Worm (Caenorhabditis elegans): Measurements from ENCODE around the gene gcc-1.

Gene gcc-1

DNA sequence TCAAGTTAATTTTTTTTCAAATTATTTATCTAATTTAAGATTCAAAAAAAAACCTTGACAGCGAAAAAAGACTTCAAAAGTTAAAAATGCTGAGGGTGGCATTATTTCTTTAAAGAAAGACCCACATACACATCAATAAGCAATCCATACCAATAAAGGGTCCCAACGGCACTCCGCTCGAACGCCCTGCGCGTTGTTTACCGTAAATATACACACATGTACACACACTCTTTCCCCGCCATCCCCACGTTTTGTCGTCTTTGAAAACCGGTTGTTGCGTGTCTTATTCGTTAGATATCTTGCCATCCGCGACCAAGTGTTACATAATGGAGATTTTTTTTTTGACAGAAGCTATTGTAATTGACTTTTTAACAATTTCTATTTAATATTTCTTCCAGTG lies at the start of gene gcc-1:
TSS of gene gcc-1 (plus strand) at position 399 of the 400 bp plus-strand sequence.
- TF ChIP-seq nhr-41 (GFP tag; IDR thresholded peaks at IDR 0.05) (no peak), dmd-9 (GFP tag; IDR thresholded peaks at IDR 0.05) (no peak), sdz-12 (GFP tag; optimal IDR thresholded peaks at IDR 0.05) (no peak), skn-1 (tag; optimal IDR thresholded peaks at IDR 0.05) (no peak), daf-8 (GFP tag; IDR thresholded peaks at IDR 0.05) (no peak), F44E2.7 (GFP tag; IDR thresholded peaks at IDR 0.05) (no peak), D1046.2 (GFP tag; IDR thresholded peaks at IDR 0.05) (no peak), dmd-8 (GFP tag; IDR thresholded peaks at IDR 0.05) (no peak), ztf-11 (tag; optimal IDR thresholded peaks at IDR 0.05) (no peak), madf-5 (GFP tag; IDR thresholded peaks at IDR 0.05) (no peak), unc-130 (GFP tag; optimal IDR thresholded peaks at IDR 0.05) (no peak), dve-1 (tag; optimal IDR thresholded peaks at IDR 0.05; ENCODE audit: insufficient read depth) (peak; percentile 10), zag-1 (tag; optimal IDR thresholded peaks at IDR 0.05) (no peak), unc-39 (tag; optimal IDR thresholded peaks at IDR 0.05) (no peak), mes-2 (tag; optimal IDR thresholded peaks at IDR 0.05; ENCODE audit: poor library complexity, severe bottlenecking) (peak; percentile 69), lsy-2 (tag; optimal IDR thresholded peaks at IDR 0.05) (peak in 1 of 2 experiments; percentile 47), nhr-76 (tag; optimal IDR thresholded peaks at IDR 0.05) (no peak), dpl-1 (GFP tag; optimal IDR thresholded peaks at IDR 0.05) (no peak), vab-7 (GFP tag; IDR thresholded peaks at IDR 0.05) (no peak), ZK546.5 (tag; optimal IDR thresholded peaks at IDR 0.05) (no peak), zfp-2 (tag; optimal IDR thresholded peaks at IDR 0.05) (no peak), ztf-7 (tag; optimal IDR thresholded peaks at IDR 0.05) (no peak), arid-1 (GFP tag; conservative IDR thresholded peaks at IDR 0.05) (no peak), snpc-1.2 (GFP tag; IDR thresholded peaks at IDR 0.05) (no peak), nhr-111 (GFP tag; optimal IDR thresholded peaks at IDR 0.05) (no peak), Y75B8A.6 (GFP tag; IDR thresholded peaks at IDR 0.05) (no peak), ctbp-1 (GFP tag; IDR thresholded peaks at IDR 0.05) (no peak), ceh-62 (tag; optimal IDR thresholded peaks at IDR 0.05) (no peak), F37D6.2 (tag; optimal IDR thresholded peaks at IDR 0.05) (no peak), nhr-25 (tag; optimal IDR thresholded peaks at IDR 0.05; ENCODE audit: borderline replicate concordance, insufficient read depth) (no peak), mxl-2 (GFP tag; conservative IDR thresholded peaks at IDR 0.05) (no peak), hmg-1.1 (GFP tag; IDR thresholded peaks at IDR 0.05) (peak; percentile 64; the same call in 1 of the 2 replicates), daf-12 (tag; optimal IDR thresholded peaks at IDR 0.05) (no peak), nhr-10 (tag; optimal IDR thresholded peaks at IDR 0.05) (no peak), lin-1 (GFP tag; IDR thresholded peaks at IDR 0.05) (no peak), mep-1 (tag; optimal IDR thresholded peaks at IDR 0.05) (peak; percentile 49), lin-13 (GFP tag; optimal IDR thresholded peaks at IDR 0.05) (no peak), dmd-6 (GFP tag; IDR thresholded peaks at IDR 0.05) (peak; percentile 23; the same call in 1 of the 2 replicates), F26F4.8 (GFP tag; conservative IDR thresholded peaks at IDR 0.05) (no peak), mdl-1 (tag; optimal IDR thresholded peaks at IDR 0.05) (peak in 1 of 2 experiments; percentile 45), zip-11 (GFP tag; IDR thresholded peaks at IDR 0.05) (no peak), nhr-77 (tag; optimal IDR thresholded peaks at IDR 0.05) (no peak), lin-29 (GFP tag; IDR thresholded peaks at IDR 0.05) (no peak), gei-8 (GFP tag; optimal IDR thresholded peaks at IDR 0.05) (no peak), attf-4 (tag; optimal IDR thresholded peaks at IDR 0.05) (no peak), ama-1 (optimal IDR thresholded peaks at IDR 0.05) (no peak), ces-1 (GFP tag; optimal IDR thresholded peaks at IDR 0.05) (no peak), lir-3 (tag; optimal IDR thresholded peaks at IDR 0.05) (no peak), Y105C5A.15 (GFP tag; IDR thresholded peaks at IDR 0.05) (no peak), nhr-48 (tag; optimal IDR thresholded peaks at IDR 0.05) (no peak), mdt-29 (GFP tag; IDR thresholded peaks at IDR 0.05) (no peak), ZK337.2 (GFP tag; IDR thresholded peaks at IDR 0.05) (no peak), tag-97 (GFP tag; IDR thresholded peaks at IDR 0.05) (no peak)

Data from whole organism, L4 larva.